Fruit fly (Drosophila melanogaster) whole organism, embryonic: Measurements from ENCODE around the gene CG10343.
A peak's percentile ranks its signal among the peaks of the same experiment; 100 is the strongest.

Source experiments
- B-H1 ChIP-seq: fragments of 200-800 bp; sonication (Bioruptor generic); IDR thresholded peaks from 3 replicates; pipeline ENCODE4 v1.3.6; 2022; ENCODE audit warnings: missing biosample characterization, missing genetic modification characterization
- CG10321 ChIP-seq: fragments of 200-800 bp; sonication (Bioruptor generic); IDR thresholded peaks from 2 replicates; pipeline ENCODE4 v1.3.6; 2022; ENCODE audit warnings: missing biosample characterization, missing genetic modification characterization
- CG10431 ChIP-seq: fragments of 200-800 bp; sonication (Bioruptor generic); optimal IDR thresholded peaks from 3 replicates; lab custom pipeline; 2018; ENCODE audit warnings: missing biosample characterization, mild to moderate bottlenecking, missing genetic modification characterization
- CG11560 ChIP-seq: fragments of 200-800 bp; sonication (Bioruptor generic); IDR thresholded peaks from 3 replicates; pipeline ENCODE4 v1.3.6; 2022; ENCODE audit warnings: missing biosample characterization, missing genetic modification characterization
- CG12071 ChIP-seq: fragments of 200-800 bp; sonication (Bioruptor generic); optimal IDR thresholded peaks from 3 replicates; lab custom pipeline; 2018; ENCODE audit warnings: missing biosample characterization, mild to moderate bottlenecking, missing genetic modification characterization
- CG12155 ChIP-seq: fragments of 200-800 bp; sonication (Bioruptor generic); optimal IDR thresholded peaks from 3 replicates; lab custom pipeline; 2016; ENCODE audit warnings: missing biosample characterization, missing genetic modification characterization
- CG13123 ChIP-seq: fragments of 200-800 bp; sonication (Bioruptor generic); optimal IDR thresholded peaks from 2 replicates; lab custom pipeline; 2016; ENCODE audit warnings: missing biosample characterization, missing genetic modification characterization
- CG1647 ChIP-seq: fragments of 200-800 bp; sonication (Bioruptor generic); optimal IDR thresholded peaks from 3 replicates; lab custom pipeline; 2016; ENCODE audit warnings: missing biosample characterization, missing genetic modification characterization
- CG17186 ChIP-seq: fragments of 200-800 bp; sonication (Bioruptor generic); optimal IDR thresholded peaks from 3 replicates; lab custom pipeline; 2017; ENCODE audit warnings: missing biosample characterization, missing genetic modification reagents, missing genetic modification characterization
- CG17568 ChIP-seq: fragments of 200-800 bp; sonication (Bioruptor generic); optimal IDR thresholded peaks from 2 replicates; lab custom pipeline; 2018; ENCODE audit warnings: missing biosample characterization, mild to moderate bottlenecking, missing genetic modification characterization, moderate library complexity
- CG2678 ChIP-seq: fragments of 200-800 bp; sonication (Bioruptor generic); optimal IDR thresholded peaks from 3 replicates; lab custom pipeline; 2019; ENCODE audit warnings: missing biosample characterization, mild to moderate bottlenecking, missing genetic modification characterization, moderate library complexity
- CG3281 ChIP-seq: fragments of 200-800 bp; sonication (Bioruptor generic); optimal IDR thresholded peaks from 3 replicates; lab custom pipeline; 2017; ENCODE audit warnings: missing biosample characterization, mild to moderate bottlenecking, missing genetic modification characterization
- CG33557 ChIP-seq: fragments of 200-800 bp; sonication (Bioruptor generic); optimal IDR thresholded peaks from 2 replicates; lab custom pipeline; 2019; ENCODE audit warnings: missing biosample characterization, mild to moderate bottlenecking, missing genetic modification characterization, moderate library complexity
- CG3726 ChIP-seq: fragments of 200-800 bp; sonication (Bioruptor generic); IDR thresholded peaks from 3 replicates; pipeline ENCODE4, ENCODE4 v1.3.6; 2022; ENCODE audit warnings: missing biosample characterization, missing genetic modification characterization
- CG5180 ChIP-seq: fragments of 200-800 bp; sonication (Bioruptor generic); optimal IDR thresholded peaks from 3 replicates; lab custom pipeline; 2017; ENCODE audit warnings: missing biosample characterization, missing genetic modification characterization, mild to moderate bottlenecking, moderate library complexity, missing genetic modification reagents
- CG5953 ChIP-seq: fragments of 200-800 bp; sonication (Bioruptor generic); IDR thresholded peaks from 2 replicates; pipeline ENCODE4 v1.3.6; 2022; ENCODE audit warnings: missing biosample characterization, missing genetic modification characterization
- CG6272 ChIP-seq: fragments of 200-800 bp; sonication (Bioruptor generic); IDR thresholded peaks from 2 replicates; pipeline ENCODE4 v1.3.6; 2022; ENCODE audit warnings: missing biosample characterization, missing genetic modification characterization
- CG6654 ChIP-seq: fragments of 200-800 bp; sonication (Bioruptor generic); optimal IDR thresholded peaks from 2 replicates; lab custom pipeline; 2017; ENCODE audit warnings: missing biosample characterization, mild to moderate bottlenecking, missing genetic modification characterization
- CG6765 ChIP-seq: fragments of 200-800 bp; sonication (Bioruptor generic); optimal IDR thresholded peaks from 3 replicates; lab custom pipeline; 2017; ENCODE audit warnings: missing biosample characterization, mild to moderate bottlenecking, missing genetic modification characterization
- CG7556 ChIP-seq: fragments of 200-800 bp; sonication (Bioruptor generic); optimal IDR thresholded peaks from 2 replicates; lab custom pipeline; 2017; ENCODE audit warnings: missing biosample characterization, mild to moderate bottlenecking, missing genetic modification characterization
- CG8359 ChIP-seq: fragments of 200-800 bp; sonication (Bioruptor generic); optimal IDR thresholded peaks from 2 replicates; lab custom pipeline; 2017; ENCODE audit warnings: missing biosample characterization, mild to moderate bottlenecking, missing genetic modification characterization, borderline replicate concordance
- CG8388 ChIP-seq: fragments of 200-800 bp; sonication (Bioruptor generic); optimal IDR thresholded peaks from 2 replicates; lab custom pipeline; 2019; ENCODE audit warnings: missing biosample characterization, mild to moderate bottlenecking, missing genetic modification characterization, moderate library complexity
- CG8765 ChIP-seq: fragments of 200-800 bp; sonication (Bioruptor generic); IDR thresholded peaks from 2 replicates; pipeline ENCODE4 v1.3.6; 2022; ENCODE audit warnings: missing biosample characterization, missing genetic modification characterization
- CG9797 ChIP-seq: fragments of 200-800 bp; sonication (Bioruptor generic); optimal IDR thresholded peaks from 3 replicates; lab custom pipeline; 2018; ENCODE audit warnings: missing biosample characterization, mild to moderate bottlenecking, missing genetic modification characterization
- CHES-1-like ChIP-seq: fragments of 200-800 bp; sonication (Bioruptor generic); optimal IDR thresholded peaks from 2 replicates; lab custom pipeline; 2016; ENCODE audit warnings: missing biosample characterization, missing genetic modification characterization
- CoRest ChIP-seq: fragments of 200-800 bp; sonication (Bioruptor generic); optimal IDR thresholded peaks from 3 replicates; lab custom pipeline; 2018; ENCODE audit warnings: missing biosample characterization, mild to moderate bottlenecking, missing genetic modification characterization, moderate library complexity
- E2f2 ChIP-seq: fragments of 200-800 bp; sonication (Bioruptor generic); IDR thresholded peaks from 2 replicates; pipeline ENCODE4 v1.3.6; 2022; ENCODE audit warnings: missing biosample characterization, missing genetic modification characterization
- HLH3B ChIP-seq: fragments of 200-800 bp; sonication (Bioruptor generic); IDR thresholded peaks from 2 replicates; pipeline ENCODE4 v1.3.6; 2022; ENCODE audit warnings: missing biosample characterization, missing genetic modification characterization
- Hr3 ChIP-seq: fragments of 200-800 bp; sonication (Bioruptor generic); optimal IDR thresholded peaks from 3 replicates; lab custom pipeline; 2016; ENCODE audit warnings: missing biosample characterization, missing genetic modification characterization
- Hr78 ChIP-seq, 2 experiments: fragments of 200-800 bp in 1 of 2; fragments of >200 bp in 1 of 2; sonication (Bioruptor generic) in 1 of 2; optimal IDR thresholded peaks; 2 replicates each; lab custom pipeline; 2017 to 2019; ENCODE audit warnings: missing biosample characterization in 2 of 2, missing genetic modification characterization in 2 of 2, mild to moderate bottlenecking in 1 of 2, moderate library complexity in 1 of 2
- NK7.1 ChIP-seq: fragments of 200-800 bp; sonication (Bioruptor generic); optimal IDR thresholded peaks from 3 replicates; lab custom pipeline; 2016; ENCODE audit warnings: missing biosample characterization, missing genetic modification characterization
- PHDP ChIP-seq: fragments of 200-800 bp; sonication (Bioruptor generic); optimal IDR thresholded peaks from 3 replicates; lab custom pipeline; 2018; ENCODE audit warnings: missing biosample characterization, mild to moderate bottlenecking, missing genetic modification characterization, moderate library complexity
- Six4 ChIP-seq: fragments of 200-800 bp; sonication (Bioruptor generic); optimal IDR thresholded peaks from 2 replicates; lab custom pipeline; 2016; ENCODE audit warnings: missing biosample characterization, missing genetic modification characterization
- Taf1 ChIP-seq: fragments of 200-800 bp; sonication (Bioruptor generic); IDR thresholded peaks from 2 replicates; pipeline ENCODE4 v1.3.6; 2022; ENCODE audit warnings: missing biosample characterization, missing genetic modification characterization
- YL-1 ChIP-seq: fragments of 200-800 bp; sonication (Bioruptor generic); optimal IDR thresholded peaks from 3 replicates; lab custom pipeline; 2017; ENCODE audit warnings: missing biosample characterization, mild to moderate bottlenecking, missing genetic modification characterization
- ap ChIP-seq: fragments of 200-800 bp; sonication (Bioruptor generic); IDR thresholded peaks from 2 replicates; pipeline ENCODE4 v1.3.6; 2022; ENCODE audit warnings: missing biosample characterization, missing genetic modification characterization
- ara ChIP-seq: fragments of 200-800 bp; sonication (Bioruptor generic); IDR thresholded peaks from 2 replicates; pipeline ENCODE4 v1.3.6; 2022; ENCODE audit warnings: missing biosample characterization, missing genetic modification characterization
- ato ChIP-seq: fragments of 200-800 bp; sonication (Bioruptor generic); IDR thresholded peaks from 2 replicates; pipeline ENCODE4 v1.3.6; 2022; ENCODE audit warnings: missing biosample characterization, missing genetic modification characterization; ENCODE audit not compliant: partially characterized antibody
- ewg ChIP-seq: fragments of 200-800 bp; sonication (Bioruptor generic); optimal IDR thresholded peaks from 3 replicates; lab custom pipeline; 2017; ENCODE audit warnings: mild to moderate bottlenecking, missing biosample characterization, missing genetic modification reagents, missing genetic modification characterization
- ham ChIP-seq: fragments of 200-800 bp; sonication (Bioruptor generic); IDR thresholded peaks from 2 replicates; pipeline ENCODE4 v1.3.6; 2022; ENCODE audit warnings: missing biosample characterization, missing genetic modification characterization
- klu ChIP-seq: fragments of 200-800 bp; sonication (Bioruptor generic); IDR thresholded peaks from 2 replicates; pipeline ENCODE4 v1.3.6; 2022; ENCODE audit warnings: missing biosample characterization, missing genetic modification characterization
- lmd ChIP-seq: fragments of 200-800 bp; sonication (Bioruptor generic); IDR thresholded peaks from 2 replicates; pipeline ENCODE4 v1.3.6; 2022; ENCODE audit warnings: missing biosample characterization, missing genetic modification characterization
- nau ChIP-seq: fragments of 200-800 bp; sonication (Bioruptor generic); optimal IDR thresholded peaks from 3 replicates; lab custom pipeline; 2017; ENCODE audit warnings: missing biosample characterization, mild to moderate bottlenecking, missing genetic modification characterization, missing genetic modification reagents
- pros ChIP-seq: fragments of 200-800 bp; sonication (Bioruptor generic); optimal IDR thresholded peaks from 3 replicates; lab custom pipeline; 2019; ENCODE audit warnings: missing biosample characterization, mild to moderate bottlenecking, missing genetic modification characterization, moderate library complexity
- schlank ChIP-seq: fragments of 200-800 bp; sonication (Bioruptor generic); optimal IDR thresholded peaks from 2 replicates; lab custom pipeline; 2018; ENCODE audit warnings: missing biosample characterization, mild to moderate bottlenecking, missing genetic modification characterization
- tup ChIP-seq: fragments of 200-800 bp; sonication (Bioruptor generic); optimal IDR thresholded peaks from 2 replicates; lab custom pipeline; 2016; ENCODE audit warnings: missing biosample characterization, mild to moderate bottlenecking, missing genetic modification characterization, moderate library complexity
- twi ChIP-seq: fragments of 200-800 bp; optimal IDR thresholded peaks from 2 replicates; lab custom pipeline; 2019; ENCODE audit warnings: missing biosample characterization, mild to moderate bottlenecking, missing genetic modification characterization, moderate library complexity
- unc-4 ChIP-seq: fragments of 200-800 bp; sonication (Bioruptor generic); IDR thresholded peaks from 2 replicates; pipeline ENCODE4 v1.3.6; 2022; ENCODE audit warnings: missing biosample characterization, missing genetic modification characterization; ENCODE audit not compliant: partially characterized antibody
- yki ChIP-seq: fragments of >200 bp; optimal IDR thresholded peaks from 3 replicates; lab custom pipeline; 2018
- zfh2 ChIP-seq: fragments of 200-800 bp; sonication (Bioruptor generic); optimal IDR thresholded peaks from 2 replicates; lab custom pipeline; 2016; ENCODE audit warnings: missing biosample characterization, missing genetic modification characterization

The CG10343 gene

DNA sequence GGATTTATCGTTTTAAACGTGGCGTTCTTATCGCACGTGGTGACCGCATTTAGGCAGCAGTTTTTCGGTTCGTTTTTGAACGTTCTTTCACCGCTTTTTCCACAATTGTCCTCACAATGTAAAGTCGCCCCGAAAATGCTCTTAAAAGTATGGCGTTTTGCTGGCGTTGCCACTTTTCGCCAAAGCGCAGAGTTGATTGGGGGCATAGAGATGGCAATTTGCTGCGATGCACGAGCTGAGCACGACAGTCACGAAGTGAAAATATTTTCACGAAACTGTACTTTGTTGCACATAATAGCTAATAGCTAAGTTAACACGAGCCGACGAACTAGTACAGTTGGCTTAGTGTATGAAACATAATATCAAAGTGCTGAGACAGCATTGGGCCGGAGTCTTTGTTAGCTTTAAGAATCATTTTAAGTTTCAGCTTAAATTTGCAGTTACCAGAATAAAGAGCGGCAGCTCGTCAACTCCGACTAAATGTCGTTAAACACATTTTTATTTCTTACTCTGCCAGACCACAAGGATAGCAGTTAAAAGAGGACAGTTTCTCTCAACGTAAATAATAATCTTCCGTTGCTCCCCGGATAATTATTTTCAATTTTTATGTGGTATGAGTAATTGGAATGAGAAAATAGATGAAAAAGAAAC is 14.5 kb upstream of the CG10343 start, which contains the start of gene msl-1 (continued):
- no peak for TF ChIP-seq CG6765 (GFP tag; lab: Kevin White, UChicago)
- TF ChIP-seq CG1647: peak; percentile 35
- TF ChIP-seq CG33557 (GFP tag; lab: Kevin White, UChicago): no peak
- TF ChIP-seq CG13123: no peak
- TF ChIP-seq CG3281 (GFP tag; lab: Kevin White, UChicago): no peak
- TF ChIP-seq CoRest (tag; lab: Kevin White, UChicago): no peak
- TF ChIP-seq HLH3B (GFP tag; lab: Robert Waterston, UW): no peak
- TF ChIP-seq ato: peak; percentile 94
- TF ChIP-seq CG6272: peak; percentile 75
- TF ChIP-seq NK7.1 (GFP tag; lab: Kevin White, UChicago): no peak
- no peak for TF ChIP-seq CG7556 (GFP tag; lab: Kevin White, UChicago)
- TF ChIP-seq zfh2: peak; percentile 55
- TF ChIP-seq B-H1 (GFP tag; lab: Robert Waterston, UW): no peak
- TF ChIP-seq YL-1: peak; percentile 65
- no peak for TF ChIP-seq CG5953 (GFP tag; lab: Robert Waterston, UW)
- TF ChIP-seq CG6654 (GFP tag; lab: Kevin White, UChicago): no peak
- no peak for TF ChIP-seq ap (GFP tag; lab: Robert Waterston, UW)
- no peak for TF ChIP-seq CG8388 (GFP tag; lab: Kevin White, UChicago)
- TF ChIP-seq CG11560 (tag; lab: Robert Waterston, UW): no peak
- peak; percentile 41; the same call in 1 of the 2 replicates for TF ChIP-seq lmd
- TF ChIP-seq pros: no peak
- TF ChIP-seq CG12155 (GFP tag; lab: Kevin White, UChicago): peak; percentile 34
- TF ChIP-seq ara (GFP tag; lab: Robert Waterston, UW): no peak
- peak; percentile 12 for TF ChIP-seq Hr3
- no peak for TF ChIP-seq tup
- TF ChIP-seq CG17186 (GFP tag; lab: Kevin White, UChicago): no peak
- TF ChIP-seq CG10431 (GFP tag; lab: Kevin White, UChicago): no peak
- TF ChIP-seq CG3726 (GFP tag; lab: Robert Waterston, UW): no peak
- no peak for TF ChIP-seq schlank
- no peak for TF ChIP-seq CG2678 (tag; lab: Kevin White, UChicago)
- TF ChIP-seq ham (GFP tag; lab: Robert Waterston, UW): no peak
- no peak for TF ChIP-seq CG12071
- no peak for TF ChIP-seq Hr78 (GFP tag; optimal IDR thresholded peaks at IDR 0.05; lab: Kevin White, UChicago)
- no peak for TF ChIP-seq yki (lab: Kevin White, UChicago)
- TF ChIP-seq PHDP: no peak
- TF ChIP-seq klu: no peak
- TF ChIP-seq CG8765 (GFP tag; lab: Robert Waterston, UW): peak; percentile 33; the same call in 1 of the 2 replicates
- no peak for TF ChIP-seq Six4 (GFP tag; lab: Kevin White, UChicago)
- TF ChIP-seq twi: no peak
- no peak for TF ChIP-seq CHES-1-like (GFP tag; lab: Kevin White, UChicago)
- no peak for TF ChIP-seq CG5180
- no peak for TF ChIP-seq ewg (GFP tag; lab: Kevin White, UChicago)
- peak; percentile 44; the same call in 1 of the 2 replicates for TF ChIP-seq E2f2 (GFP tag; lab: Robert Waterston, UW)
- TF ChIP-seq CG10321 (GFP tag; lab: Robert Waterston, UW): no peak
- TF ChIP-seq CG8359 (GFP tag; lab: Kevin White, UChicago): no peak
- TF ChIP-seq nau: no peak
- TF ChIP-seq CG17568 (GFP tag; lab: Kevin White, UChicago): no peak
- peak; percentile 30 for TF ChIP-seq CG9797 (GFP tag; lab: Kevin White, UChicago)
- TF ChIP-seq Taf1 (GFP tag; lab: Robert Waterston, UW): no peak
- TF ChIP-seq unc-4 (GFP tag; lab: Robert Waterston, UW): peak; percentile 77
